Worm (Caenorhabditis elegans): ENCODE data around the gene D1054.9.

D1054.9 gene

ce11 chrV:10757128-10757527, 33.7 kb downstream of the D1054.9 start:
- TF ChIP-seq nhr-23 (tag; optimal IDR thresholded peaks at IDR 0.05) = peak; percentile 35
- TF ChIP-seq egl-5 (tag; optimal IDR thresholded peaks at IDR 0.05) = peak; percentile 40
- TF ChIP-seq tbx-2 (tag; optimal IDR thresholded peaks at IDR 0.05) = no peak
- peak; percentile 83 for TF ChIP-seq nhr-25 (tag; optimal IDR thresholded peaks at IDR 0.05)
- no peak for TF ChIP-seq lin-39 (tag; optimal IDR thresholded peaks at IDR 0.05)

- TF ChIP-seq fos-1 (tag; optimal IDR thresholded peaks at IDR 0.05) (no peak), skn-1 (tag; optimal IDR thresholded peaks at IDR 0.05) (no peak), ZK546.5 (tag; optimal IDR thresholded peaks at IDR 0.05) (no peak), R02D3.7 (tag; optimal IDR thresholded peaks at IDR 0.05) (no peak), nhr-76 (tag; optimal IDR thresholded peaks at IDR 0.05) (no peak), ceh-82 (tag; optimal IDR thresholded peaks at IDR 0.05) (no peak)
Observed at ce11 chrV:10756698-10757097, 34.2 kb downstream of the D1054.9 start, which contains the start of gene irld-6. irld-6 (minus strand) TSS chrV:10756798.

ce11 chrV:10754050-10754449, 36.8 kb downstream of the D1054.9 start, which contains the start of gene F28H7.7:
F28H7.7 (minus strand) TSS chrV:10754150.
- TF ChIP-seq daf-12 (tag; optimal IDR thresholded peaks at IDR 0.05) (no peak), pqm-1 (tag; optimal IDR thresholded peaks at IDR 0.05) (no peak), nhr-11 (tag; optimal IDR thresholded peaks at IDR 0.05) (no peak), tbx-2 (tag; optimal IDR thresholded peaks at IDR 0.05) (no peak), fkh-10 (GFP tag; optimal IDR thresholded peaks at IDR 0.05) (no peak), nhr-28 (tag; optimal IDR thresholded peaks at IDR 0.05) (no peak), nhr-43 (tag; optimal IDR thresholded peaks at IDR 0.05; ENCODE audit: poor library complexity, severe bottlenecking) (no peak), egl-5 (tag; optimal IDR thresholded peaks at IDR 0.05) (no peak), nhr-76 (tag; optimal IDR thresholded peaks at IDR 0.05) (no peak), elt-3 (tag; optimal IDR thresholded peaks at IDR 0.05) (no peak), egl-27 (tag; optimal IDR thresholded peaks at IDR 0.05) (no peak), unc-62 (GFP tag; optimal IDR thresholded peaks at IDR 0.05) (no peak), jun-1 (tag; optimal IDR thresholded peaks at IDR 0.05) (no peak), R02D3.7 (tag; optimal IDR thresholded peaks at IDR 0.05) (no peak)

- TF ChIP-seq elt-2 (tag; optimal IDR thresholded peaks at IDR 0.05) (peak; percentile 95), jun-1 (tag; optimal IDR thresholded peaks at IDR 0.05) (peak; percentile 61), nhr-67 (tag; optimal IDR thresholded peaks at IDR 0.05) (no peak), pqm-1 (tag; optimal IDR thresholded peaks at IDR 0.05) (peak; percentile 96), ZK546.5 (tag; optimal IDR thresholded peaks at IDR 0.05) (no peak)
Observed at ce11 chrV:10750630-10751029, 40.2 kb downstream of the D1054.9 start, which contains the start of gene F28H7.3. F28H7.3 (minus strand) TSS chrV:10750788.

- TF ChIP-seq lsy-12 (tag; optimal IDR thresholded peaks at IDR 0.05) (no peak), pqm-1 (tag; optimal IDR thresholded peaks at IDR 0.05) (peak; percentile 40), nhr-12 (tag; optimal IDR thresholded peaks at IDR 0.05) (no peak), ZK546.5 (tag; optimal IDR thresholded peaks at IDR 0.05) (no peak)
Observed at ce11 chrV:10747263-10747951, 43.5 kb downstream of the D1054.9 start, which contains the start of the genes selt-1.2 and F28H7.2. selt-1.2 (minus strand) TSS chrV:10747363. F28H7.2 (plus strand) TSS chrV:10747901.

ce11 chrV:10745034-10745433, 45.8 kb downstream of the D1054.9 start, which contains the start of gene srj-21:
srj-21 (plus strand) TSS chrV:10745334.
- no peak for TF ChIP-seq nhr-12 (tag; optimal IDR thresholded peaks at IDR 0.05)
- TF ChIP-seq nhr-11 (tag; optimal IDR thresholded peaks at IDR 0.05) = no peak
- TF ChIP-seq pha-4 (tag; optimal IDR thresholded peaks at IDR 0.05) = no peak
- no peak for TF ChIP-seq eor-1 (tag; optimal IDR thresholded peaks at IDR 0.05)
- no peak for TF ChIP-seq ceh-82 (tag; optimal IDR thresholded peaks at IDR 0.05)
- TF ChIP-seq unc-39 (tag; optimal IDR thresholded peaks at IDR 0.05) = no peak
- TF ChIP-seq nfya-1 (tag; optimal IDR thresholded peaks at IDR 0.05; ENCODE audit: insufficient read depth) = no peak
- no peak for TF ChIP-seq fkh-2 (tag; optimal IDR thresholded peaks at IDR 0.05)
- no peak for TF ChIP-seq sea-2 (GFP tag; optimal IDR thresholded peaks at IDR 0.05)
- no peak for TF ChIP-seq elt-3 (tag; optimal IDR thresholded peaks at IDR 0.05)
- TF ChIP-seq egl-27 (tag; optimal IDR thresholded peaks at IDR 0.05) = no peak
- no peak for TF ChIP-seq nhr-23 (tag; optimal IDR thresholded peaks at IDR 0.05)
- TF ChIP-seq nhr-67 (tag; optimal IDR thresholded peaks at IDR 0.05) = no peak
- no peak for TF ChIP-seq lin-39 (tag; optimal IDR thresholded peaks at IDR 0.05)
- TF ChIP-seq unc-62 (GFP tag; optimal IDR thresholded peaks at IDR 0.05) = no peak
